Fruit fly (Drosophila melanogaster): Measurements from ENCODE around the gene Sgs4.

Sgs4 gene

dm6 chrX:3294816-3295466, 45.1 kb downstream of the Sgs4 start (continued):
- TF ChIP-seq cyc (GFP tag; optimal IDR thresholded peaks at IDR 0.05) (peak; percentile 96), CG10631 (GFP tag; optimal IDR thresholded peaks at IDR 0.05) (peak; percentile 98), CG6808 (GFP tag; optimal IDR thresholded peaks at IDR 0.05) (peak; percentile 89), Sox14 (GFP tag; optimal IDR thresholded peaks at IDR 0.05) (peak; percentile 97), CG11294 (GFP tag; IDR thresholded peaks at IDR 0.05) (peak; percentile 97), spab (GFP tag; optimal IDR thresholded peaks at IDR 0.05) (peak; percentile 92), Gug (GFP tag; IDR thresholded peaks at IDR 0.05) (peak; percentile 97), net (GFP tag; optimal IDR thresholded peaks at IDR 0.05) (peak; percentile 97), svp (GFP tag) (peak; percentile 94), CG4318 (GFP tag; optimal IDR thresholded peaks at IDR 0.05) (peak; percentile 97), salr (GFP tag; optimal IDR thresholded peaks at IDR 0.05) (peak; percentile 96), CG1621 (tag; optimal IDR thresholded peaks at IDR 0.05) (peak; percentile 97), dac (GFP tag; optimal IDR thresholded peaks at IDR 0.05) (peak; percentile 97), ss (GFP tag; optimal IDR thresholded peaks at IDR 0.05) (peak; percentile 87 to 92), Smox (GFP tag; optimal IDR thresholded peaks at IDR 0.05) (peak; percentile 91), CG15336 (GFP tag; IDR thresholded peaks at IDR 0.05) (peak; percentile 98), CG6854 (GFP tag; optimal IDR thresholded peaks at IDR 0.05) (peak; percentile 79), Lpt (GFP tag; optimal IDR thresholded peaks at IDR 0.05) (peak; percentile 97), CG6276 (GFP tag; optimal IDR thresholded peaks at IDR 0.05) (peak; percentile 96), CG6792 (GFP tag; optimal IDR thresholded peaks at IDR 0.05) (peak; percentile 95), eg (GFP tag; IDR thresholded peaks at IDR 0.05) (peak; percentile 98), CG31627 (GFP tag; optimal IDR thresholded peaks at IDR 0.05) (peak; percentile 96), topi (GFP tag; optimal IDR thresholded peaks at IDR 0.05) (peak; percentile 93), OdsH (GFP tag; optimal IDR thresholded peaks at IDR 0.05) (peak; percentile 98), CG8632 (GFP tag; optimal IDR thresholded peaks at IDR 0.05) (peak; percentile 86), CG7368 (GFP tag; optimal IDR thresholded peaks at IDR 0.05) (peak; percentile 97), fkh (GFP tag; optimal IDR thresholded peaks at IDR 0.05) (peak; percentile 80), fd59A (GFP tag; optimal IDR thresholded peaks at IDR 0.05) (peak; percentile 94), achi (GFP tag; optimal IDR thresholded peaks at IDR 0.05) (peak; percentile 96), Ets96B (tag; optimal IDR thresholded peaks at IDR 0.05) (peak; percentile 95), acj6 (GFP tag; optimal IDR thresholded peaks at IDR 0.05) (peak; percentile 97), CG3032 (tag; optimal IDR thresholded peaks at IDR 0.05) (peak; percentile 94), CG11902 (GFP tag; optimal IDR thresholded peaks at IDR 0.05) (peak; percentile 88), Eip78C (GFP tag) (peak; percentile 99)

dm6 chrX:3295467-3295853, 45.6 kb downstream of the Sgs4 start:
- TF ChIP-seq CG8632 (GFP tag; optimal IDR thresholded peaks at IDR 0.05) (no peak), CG10669 (GFP tag; optimal IDR thresholded peaks at IDR 0.05) (no peak), OdsH (GFP tag; optimal IDR thresholded peaks at IDR 0.05) (no peak), CG7368 (GFP tag; optimal IDR thresholded peaks at IDR 0.05) (no peak), Ets96B (tag; optimal IDR thresholded peaks at IDR 0.05) (no peak), CG11294 (GFP tag; IDR thresholded peaks at IDR 0.05) (no peak), fkh (GFP tag; optimal IDR thresholded peaks at IDR 0.05) (no peak), spab (GFP tag; optimal IDR thresholded peaks at IDR 0.05) (no peak), topi (GFP tag; optimal IDR thresholded peaks at IDR 0.05) (no peak), CG9139 (GFP tag; optimal IDR thresholded peaks at IDR 0.05) (no peak), ss (GFP tag; optimal IDR thresholded peaks at IDR 0.05) (no peak), esn (GFP tag; optimal IDR thresholded peaks at IDR 0.05) (no peak), CG3919 (GFP tag; optimal IDR thresholded peaks at IDR 0.05) (no peak), CG16779 (tag; optimal IDR thresholded peaks at IDR 0.05) (no peak), fd59A (GFP tag; optimal IDR thresholded peaks at IDR 0.05) (no peak), salr (GFP tag; optimal IDR thresholded peaks at IDR 0.05) (no peak), CG6163 (GFP tag; IDR thresholded peaks at IDR 0.05) (no peak)

All from whole organism, prepupa.